Worm (Caenorhabditis elegans): Measurements from ENCODE around the gene str-187.

- TF ChIP-seq fos-1 (tag; optimal IDR thresholded peaks at IDR 0.05) = no peak
- TF ChIP-seq ztf-11 (tag; optimal IDR thresholded peaks at IDR 0.05) = no peak
- TF ChIP-seq sma-9 (GFP tag; optimal IDR thresholded peaks at IDR 0.05) = no peak
- TF ChIP-seq sma-9 (tag; optimal IDR thresholded peaks at IDR 0.05) = no peak
- no peak for TF ChIP-seq ceh-82 (tag; optimal IDR thresholded peaks at IDR 0.05)
- TF ChIP-seq unc-62 (GFP tag; optimal IDR thresholded peaks at IDR 0.05) = no peak
- TF ChIP-seq egl-27 (tag; optimal IDR thresholded peaks at IDR 0.05) = no peak
- no peak for TF ChIP-seq peb-1 (tag; optimal IDR thresholded peaks at IDR 0.05)
- TF ChIP-seq zag-1 (tag; optimal IDR thresholded peaks at IDR 0.05) = no peak
- TF ChIP-seq R02D3.7 (tag; optimal IDR thresholded peaks at IDR 0.05) = no peak
- no peak for TF ChIP-seq ztf-4 (tag; optimal IDR thresholded peaks at IDR 0.05)
- TF ChIP-seq nhr-6 (tag; optimal IDR thresholded peaks at IDR 0.05) = no peak
- TF ChIP-seq Y55F3AM.14 (GFP tag; optimal IDR thresholded peaks at IDR 0.05) = no peak
Observed at ce11 chrIV:17248538-17248937, 16.8 kb upstream of the str-187 start.
